Worm (Caenorhabditis elegans) whole organism, late embryonic: ENCODE data around the gene htp-2.

Experiments
- C08G9.2 ChIP-seq: sonication (generic microtip); optimal IDR thresholded peaks from 2 replicates; lab custom pipeline; 2016; ENCODE audit warnings: mild to moderate bottlenecking, missing genetic modification characterization, moderate library complexity, missing compliant biosample characterization
- F13H6.1 ChIP-seq: sonication (generic microtip); optimal IDR thresholded peaks from 2 replicates; lab custom pipeline; 2016; ENCODE audit warnings: missing genetic modification characterization, missing compliant biosample characterization
- K02D7.2 ChIP-seq: sonication (generic microtip); optimal IDR thresholded peaks from 2 replicates; lab custom pipeline; 2017; ENCODE audit warnings: mild to moderate bottlenecking, missing genetic modification characterization, missing compliant biosample characterization
- K09A11.1 ChIP-seq: sonication (generic microtip); optimal IDR thresholded peaks from 2 replicates; lab custom pipeline; 2017; ENCODE audit warnings: antibody characterized with exemption, mild to moderate bottlenecking, missing genetic modification characterization, missing compliant biosample characterization; ENCODE audit not compliant: insufficient read depth
- T23F11.4 ChIP-seq: fragments of 200-800 bp; sonication (Bioruptor generic); optimal IDR thresholded peaks from 2 replicates; lab custom pipeline; 2018; ENCODE audit warnings: mild to moderate bottlenecking, missing genetic modification characterization, missing compliant biosample characterization
- Y22D7AL.16 ChIP-seq: sonication (generic microtip); optimal IDR thresholded peaks from 2 replicates; lab custom pipeline; 2016; ENCODE audit warnings: missing genetic modification characterization, missing compliant biosample characterization
- ama-1 ChIP-seq: fragments of 150-350 bp; optimal IDR thresholded peaks from 2 replicates; lab custom pipeline; 2014
- ceh-19 ChIP-seq: fragments of 200-800 bp; sonication (Bioruptor generic); optimal IDR thresholded peaks from 2 replicates; lab custom pipeline; 2018; ENCODE audit warnings: mild to moderate bottlenecking, missing genetic modification characterization, missing compliant biosample characterization
- ceh-31 ChIP-seq: sonication (generic microtip); optimal IDR thresholded peaks from 2 replicates; lab custom pipeline; 2016; ENCODE audit warnings: missing genetic modification characterization, missing compliant biosample characterization
- ceh-48 ChIP-seq: sonication (generic microtip); optimal IDR thresholded peaks from 2 replicates; lab custom pipeline; 2016; ENCODE audit warnings: missing genetic modification characterization, inconsistent platforms, missing compliant biosample characterization
- ceh-9 ChIP-seq: sonication (generic microtip); optimal IDR thresholded peaks from 2 replicates; lab custom pipeline; 2016; ENCODE audit warnings: mild to moderate bottlenecking, missing genetic modification characterization, inconsistent platforms, missing compliant biosample characterization
- dmd-4 ChIP-seq: sonication (generic microtip); optimal IDR thresholded peaks from 2 replicates; lab custom pipeline; 2016; ENCODE audit warnings: borderline replicate concordance, missing genetic modification characterization, missing compliant biosample characterization
- elt-4 ChIP-seq: sonication (generic microtip); optimal IDR thresholded peaks from 2 replicates; lab custom pipeline; 2016; ENCODE audit warnings: missing genetic modification characterization, missing compliant biosample characterization
- fkh-6 ChIP-seq: sonication (generic microtip); optimal IDR thresholded peaks from 2 replicates; lab custom pipeline; 2016; ENCODE audit warnings: missing genetic modification characterization, missing compliant biosample characterization
- hlh-15 ChIP-seq: sonication (generic microtip); optimal IDR thresholded peaks from 2 replicates; lab custom pipeline; 2016; ENCODE audit warnings: missing genetic modification characterization, missing compliant biosample characterization
- hlh-30 ChIP-seq: sonication (generic microtip); optimal IDR thresholded peaks from 2 replicates; lab custom pipeline; 2017; ENCODE audit warnings: antibody characterized with exemption, missing genetic modification characterization, missing compliant biosample characterization; ENCODE audit not compliant: insufficient read depth
- hlh-6 ChIP-seq: sonication (generic microtip); optimal IDR thresholded peaks from 2 replicates; lab custom pipeline; 2016; ENCODE audit warnings: missing genotype, missing genetic modification characterization, missing compliant biosample characterization
- mec-3 ChIP-seq: sonication (generic microtip); optimal IDR thresholded peaks from 2 replicates; lab custom pipeline; 2016; ENCODE audit warnings: borderline replicate concordance, missing genetic modification characterization, missing compliant biosample characterization
- nfya-1 ChIP-seq: sonication (generic microtip); optimal IDR thresholded peaks from 2 replicates; lab custom pipeline; 2017; ENCODE audit warnings: missing genetic modification characterization, mild to moderate bottlenecking, missing compliant biosample characterization, antibody characterized with exemption, moderate library complexity
- nhr-11 ChIP-seq: fragments of 150-350 bp; optimal IDR thresholded peaks from 2 replicates; lab custom pipeline; 2014; ENCODE audit warnings: missing biosample characterization, missing genetic modification characterization
- nhr-232 ChIP-seq: sonication (generic microtip); optimal IDR thresholded peaks from 2 replicates; lab custom pipeline; 2016; ENCODE audit warnings: missing genetic modification characterization, missing compliant biosample characterization
- odd-2 ChIP-seq: sonication (generic microtip); optimal IDR thresholded peaks from 2 replicates; lab custom pipeline; 2017; ENCODE audit warnings: antibody characterized with exemption, mild to moderate bottlenecking, missing genetic modification characterization, missing compliant biosample characterization
- pag-3 ChIP-seq: sonication (generic microtip); optimal IDR thresholded peaks from 2 replicates; lab custom pipeline; 2016; ENCODE audit warnings: missing compliant biosample characterization, missing genetic modification characterization, borderline replicate concordance
- pha-4 ChIP-seq: fragments of 150-350 bp; optimal IDR thresholded peaks from 2 replicates; lab custom pipeline; 2018; ENCODE audit warnings: missing biosample characterization, missing genetic modification reagents, missing genetic modification characterization
- rnt-1 ChIP-seq: sonication (generic microtip); optimal IDR thresholded peaks from 2 replicates; lab custom pipeline; 2016; ENCODE audit warnings: missing genetic modification characterization, missing compliant biosample characterization
- sdc-2 ChIP-seq: sonication (generic microtip); optimal IDR thresholded peaks from 2 replicates; lab custom pipeline; 2016; ENCODE audit warnings: missing genotype, missing genetic modification characterization, missing compliant biosample characterization
- sox-4 ChIP-seq: sonication (generic microtip); optimal IDR thresholded peaks from 2 replicates; lab custom pipeline; 2017; ENCODE audit warnings: mild to moderate bottlenecking, missing genetic modification characterization, inconsistent platforms, missing compliant biosample characterization
- tbx-2 ChIP-seq: sonication (generic microtip); optimal IDR thresholded peaks from 2 replicates; lab custom pipeline; 2016; ENCODE audit warnings: missing genetic modification characterization, missing compliant biosample characterization
- tbx-7 ChIP-seq: sonication (generic microtip); optimal IDR thresholded peaks from 2 replicates; lab custom pipeline; 2016; ENCODE audit warnings: missing genotype, missing genetic modification characterization, missing compliant biosample characterization
- ttx-3 ChIP-seq: sonication (generic microtip); optimal IDR thresholded peaks from 2 replicates; lab custom pipeline; 2016; ENCODE audit warnings: missing genetic modification reagents, missing genetic modification characterization, missing compliant biosample characterization
- unc-3 ChIP-seq, 2 experiments: fragments of 200-800 bp in 1 of 2; sonication (Bioruptor generic) in 1 of 2; sonication (generic microtip) in 1 of 2; conservative IDR thresholded peaks in 1 of 2; optimal IDR thresholded peaks in 1 of 2; 2 replicates each; pipeline versions ENCODE4 v1.3.6 to Lab custom; 2016 to 2022; ENCODE audit warnings: missing compliant biosample characterization in 2 of 2, missing genetic modification characterization in 2 of 2, missing genetic modification reagents in 1 of 2
- unc-42 ChIP-seq: sonication (generic microtip); optimal IDR thresholded peaks from 2 replicates; lab custom pipeline; 2016; ENCODE audit warnings: missing genotype, missing genetic modification characterization, missing compliant biosample characterization
- unc-86 ChIP-seq: sonication (generic microtip); optimal IDR thresholded peaks from 2 replicates; lab custom pipeline; 2016; ENCODE audit warnings: missing genetic modification characterization, missing compliant biosample characterization

The htp-2 gene

DNA sequence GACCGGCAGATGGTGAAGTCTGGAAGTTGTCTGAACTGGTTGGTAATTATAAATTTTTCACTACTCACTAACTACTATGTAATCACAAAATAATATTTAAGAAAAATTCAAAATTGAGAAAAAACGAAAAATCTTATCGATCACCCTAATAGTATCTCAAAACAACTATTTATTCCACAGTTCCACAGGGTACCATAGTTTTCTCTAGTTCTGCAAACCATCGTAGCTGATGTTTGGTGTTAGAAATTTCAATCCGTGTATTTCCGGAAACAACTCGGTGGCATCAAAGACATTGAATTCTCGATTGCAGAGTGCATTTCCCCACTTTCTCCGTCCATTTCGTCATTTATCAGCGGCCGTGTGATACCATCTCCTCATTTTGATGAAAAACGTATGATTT lies 22.3 kb downstream of the htp-2 start, which contains the start of gene Y73B6BL.31:
TSS of gene Y73B6BL.31 (plus strand) at position 301 of the 400 bp plus-strand sequence.
- TF ChIP-seq pha-4 (tag; lab: Kevin White, UChicago) (no peak), odd-2 (tag; lab: Kevin White, UChicago) (no peak), F13H6.1 (tag; lab: Kevin White, UChicago) (no peak)

DNA sequence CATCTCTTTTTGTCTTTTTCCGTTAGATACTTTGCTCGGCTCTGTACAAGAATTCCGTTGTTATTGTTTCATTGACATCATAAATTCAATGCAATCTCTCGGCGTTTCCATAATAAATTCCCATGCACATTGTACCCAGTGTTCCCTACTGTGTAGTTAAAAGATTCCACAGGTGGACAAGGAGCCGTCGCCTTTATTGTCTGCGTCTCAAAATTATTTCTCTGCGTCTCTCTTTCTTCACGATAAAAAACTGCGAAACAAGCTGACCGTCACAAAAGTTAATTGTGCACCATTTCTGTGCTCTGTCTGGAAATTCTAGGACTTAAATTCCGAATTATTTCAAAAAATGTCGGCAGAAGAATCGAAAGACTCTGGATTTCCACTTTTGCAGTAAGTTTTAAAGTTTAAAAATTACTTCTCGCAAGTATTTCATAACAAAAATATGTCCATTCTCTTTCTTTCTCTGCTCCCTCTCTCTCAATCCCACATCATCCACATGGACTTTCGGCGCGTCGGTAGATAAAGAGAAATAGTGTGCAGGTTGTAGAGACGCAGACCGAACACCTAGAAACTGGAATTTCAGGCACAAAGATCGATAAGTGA lies 22.8 kb downstream of the htp-2 start:
- no peak for TF ChIP-seq unc-3 (GFP tag; conservative IDR thresholded peaks at IDR 0.05; lab: Robert Waterston, UW)
- no peak for TF ChIP-seq unc-3 (tag; optimal IDR thresholded peaks at IDR 0.05; lab: Kevin White, UChicago)
- TF ChIP-seq mec-3 = no peak

DNA sequence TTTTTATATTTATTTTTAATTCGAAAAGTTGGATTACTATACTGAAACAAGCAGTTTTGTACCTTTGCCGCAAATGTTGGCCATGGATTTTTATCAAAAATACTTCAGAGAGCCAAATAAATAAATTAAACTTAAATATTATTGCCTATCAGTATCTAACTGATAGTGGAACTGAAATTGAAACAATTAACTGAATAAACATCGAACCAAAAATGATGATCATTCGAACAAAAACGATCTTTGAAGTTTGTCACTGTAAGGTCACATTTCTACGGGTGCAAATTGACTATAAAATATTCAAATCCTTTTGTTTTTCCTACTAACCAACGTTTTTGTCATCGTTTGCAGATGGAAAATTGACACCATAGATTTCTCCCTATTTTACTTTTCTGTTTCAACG lies 23.7 kb downstream of the htp-2 start:
- TF ChIP-seq Y22D7AL.16 (tag; lab: Kevin White, UChicago) (no peak), unc-86 (tag; lab: Kevin White, UChicago) (no peak), sox-4 (no peak)

DNA sequence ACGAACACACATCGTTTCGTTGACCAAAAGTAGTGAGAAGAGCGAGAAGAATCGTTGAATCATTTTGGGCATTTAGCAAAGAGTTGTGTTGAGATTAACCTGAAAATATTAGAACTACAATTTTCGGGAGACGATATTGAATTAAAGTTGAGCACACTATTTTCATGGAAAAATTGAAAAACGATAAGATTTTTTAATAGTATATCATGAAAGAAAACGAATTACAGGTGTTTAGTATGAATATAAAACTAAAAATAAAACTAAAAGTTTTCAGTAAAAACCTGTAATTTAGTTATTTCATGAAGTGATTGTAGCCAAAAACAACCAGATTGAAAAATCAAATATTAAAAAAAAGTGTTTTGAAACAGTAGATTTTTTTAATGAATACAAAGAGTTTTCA lies 38.1 kb downstream of the htp-2 start, which contains the start of gene lgc-10:
TSS of gene lgc-10 (minus strand) at position 101 of the 400 bp plus-strand sequence.
- TF ChIP-seq K02D7.2 (no peak), fkh-6 (no peak), tbx-7 (no peak)

DNA sequence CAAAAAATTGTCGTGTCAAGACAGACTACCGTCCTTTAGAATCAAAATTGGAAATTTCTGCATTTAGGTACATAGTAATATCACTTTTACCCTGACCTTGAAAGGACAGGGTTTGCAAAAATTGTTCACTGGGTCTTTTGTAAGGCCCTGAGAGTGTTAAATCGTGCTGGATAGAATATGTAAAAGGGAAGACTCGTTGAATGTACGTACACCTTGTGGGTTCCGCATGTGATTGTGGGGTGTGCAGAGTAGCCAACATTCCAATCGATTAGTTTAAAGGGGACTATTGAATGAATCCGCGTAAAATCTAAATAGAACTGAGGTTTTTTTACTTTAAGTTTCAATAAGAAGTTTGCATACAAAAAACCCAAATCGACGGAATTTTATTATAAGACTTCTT lies 41.3 kb downstream of the htp-2 start:
- no peak for TF ChIP-seq dmd-4 (tag; lab: Kevin White, UChicago)
- no peak for TF ChIP-seq tbx-2 (tag; lab: Kevin White, UChicago)
- TF ChIP-seq sdc-2 (tag; lab: Kevin White, UChicago) = no peak
- TF ChIP-seq pag-3 = no peak
- TF ChIP-seq ama-1 (lab: Kevin White, UChicago) = no peak
- no peak for TF ChIP-seq ceh-9 (tag; lab: Kevin White, UChicago)
- TF ChIP-seq nhr-11 = no peak
- no peak for TF ChIP-seq mec-3
- no peak for TF ChIP-seq unc-42 (tag; lab: Kevin White, UChicago)
- no peak for TF ChIP-seq K02D7.2
- no peak for TF ChIP-seq C08G9.2 (tag; lab: Kevin White, UChicago)
- no peak for TF ChIP-seq rnt-1 (tag; lab: Kevin White, UChicago)
- no peak for TF ChIP-seq hlh-15
- TF ChIP-seq T23F11.4 (GFP tag; lab: Kevin White, UChicago) = no peak
- TF ChIP-seq nfya-1 = no peak
- TF ChIP-seq ceh-19 (GFP tag; lab: Kevin White, UChicago) = no peak
- no peak for TF ChIP-seq ceh-48 (tag; lab: Kevin White, UChicago)
- no peak for TF ChIP-seq hlh-6 (tag; lab: Kevin White, UChicago)
- TF ChIP-seq ceh-31 = no peak

DNA sequence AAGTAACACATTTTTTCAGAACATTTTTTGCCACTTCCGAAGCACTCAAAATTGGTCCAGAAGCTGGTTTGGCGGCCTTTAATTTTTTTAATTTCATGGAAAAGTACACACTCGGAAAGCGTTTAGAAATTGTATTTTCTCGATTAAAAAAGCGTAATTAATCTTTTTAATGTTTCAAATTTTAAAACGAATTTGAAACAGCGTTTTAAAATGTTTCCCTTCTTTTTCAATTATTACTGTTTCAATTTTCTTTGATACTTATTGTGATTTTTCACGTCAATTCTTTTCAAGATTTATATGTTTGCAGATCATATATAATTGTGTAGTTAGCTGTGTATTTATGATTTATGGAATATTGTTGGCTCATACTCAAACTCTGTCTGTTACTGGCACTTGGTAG lies 44.7 kb downstream of the htp-2 start, which contains the start of gene acr-25:
TSS of gene acr-25 (plus strand) at position 301 of the 400 bp plus-strand sequence.
- TF ChIP-seq ceh-48 (tag; lab: Kevin White, UChicago) (no peak), nhr-232 (tag; lab: Kevin White, UChicago) (no peak), K09A11.1 (tag; lab: Kevin White, UChicago) (no peak), tbx-7 (no peak), elt-4 (tag; lab: Kevin White, UChicago) (no peak), hlh-30 (no peak), ttx-3 (tag; lab: Kevin White, UChicago) (no peak)
- TF ChIP-seq, all 69 proteins: peak for 0
